Fruit fly (Drosophila melanogaster): Measurements from ENCODE around the gene CG13793.

dm6 chr2L:7746975-7747374 is 27.7 kb upstream of the CG13793 start, which contains the start of gene ATPsynGL:
- no peak for TF ChIP-seq CG30431 (GFP tag; optimal IDR thresholded peaks at IDR 0.05)
- TF ChIP-seq yki (optimal IDR thresholded peaks at IDR 0.05), result no peak
- no peak for TF ChIP-seq Lhr (GFP tag; optimal IDR thresholded peaks at IDR 0.05)
- TF ChIP-seq zen2 (GFP tag; IDR thresholded peaks at IDR 0.05; ENCODE audit: partially characterized antibody), result no peak
- TF ChIP-seq CG6254 (GFP tag; optimal IDR thresholded peaks at IDR 0.05), result no peak
- TF ChIP-seq cg (GFP tag; optimal IDR thresholded peaks at IDR 0.05), result no peak

All from whole organism, embryonic.